Worm (Caenorhabditis elegans) whole organism, L4 larva: ENCODE results near the gene R13H4.7.

Experiments used
- F26F4.8 ChIP-seq: fragments of 200-800 bp; sonication (Bioruptor generic); conservative IDR thresholded peaks from 2 replicates; pipeline ENCODE4 v1.3.6; 2022; ENCODE audit warnings: missing genetic modification characterization, missing compliant biosample characterization
- T20F7.1 ChIP-seq: fragments of 200-800 bp; sonication (Bioruptor generic); optimal IDR thresholded peaks from 2 replicates; lab custom pipeline; 2018; ENCODE audit warnings: mild to moderate bottlenecking, missing genetic modification characterization, missing compliant biosample characterization
- T26A8.4 ChIP-seq: fragments of 200-800 bp; sonication (Bioruptor generic); IDR thresholded peaks from 2 replicates; pipeline ENCODE4 v1.3.6; 2022; ENCODE audit warnings: missing genetic modification characterization, missing compliant biosample characterization
- aha-1 ChIP-seq: fragments of 150-350 bp; peaks from one replicate; lab custom pipeline; 2014; ENCODE audit warnings: missing biosample characterization, missing genetic modification characterization
- aly-2 ChIP-seq: sonication (generic microtip); optimal IDR thresholded peaks from 2 replicates; lab custom pipeline; 2018; ENCODE audit warnings: missing biosample characterization, missing genetic modification characterization
- ama-1 ChIP-seq: fragments of 150-350 bp; optimal IDR thresholded peaks from 2 replicates; lab custom pipeline; 2014; ENCODE audit warnings: inconsistent platforms, mixed read lengths
- arid-1 ChIP-seq: fragments of 200-800 bp; sonication (Bioruptor generic); conservative IDR thresholded peaks from 2 replicates; pipeline ENCODE4 v1.3.6; 2022; ENCODE audit warnings: missing genetic modification reagents, missing genetic modification characterization, missing compliant biosample characterization
- ceh-32 ChIP-seq: sonication (generic microtip); optimal IDR thresholded peaks from 2 replicates; lab custom pipeline; 2016; ENCODE audit warnings: mild to moderate bottlenecking, missing genetic modification characterization, missing compliant biosample characterization; ENCODE audit not compliant: poor library complexity
- ces-1 ChIP-seq: fragments of 150-350 bp; sonication (generic microtip); optimal IDR thresholded peaks from 4 replicates; lab custom pipeline; 2014; ENCODE audit warnings: missing biosample characterization, missing genetic modification reagents, missing genetic modification characterization
- ctbp-1 ChIP-seq: fragments of 200-800 bp; sonication (Bioruptor generic); IDR thresholded peaks from 2 replicates; pipeline ENCODE4 v1.3.6; 2022; ENCODE audit warnings: missing genetic modification reagents, missing genetic modification characterization, missing compliant biosample characterization
- daf-16 ChIP-seq, 3 experiments: sonication (generic microtip); optimal IDR thresholded peaks; 2 replicates each; lab custom pipeline; 2016 to 2017; ENCODE audit warnings: missing genetic modification characterization in 3 of 3, missing genetic modification reagents in 3 of 3, mild to moderate bottlenecking in 2 of 3, missing compliant biosample characterization in 2 of 3, missing biosample characterization in 1 of 3, moderate library complexity in 1 of 3
- duxl-1 ChIP-seq: sonication (generic microtip); optimal IDR thresholded peaks from 2 replicates; lab custom pipeline; 2016; ENCODE audit warnings: mild to moderate bottlenecking, missing genetic modification characterization, moderate library complexity, missing compliant biosample characterization; ENCODE audit not compliant: poor library complexity
- dve-1 ChIP-seq: sonication (generic microtip); optimal IDR thresholded peaks from 2 replicates; lab custom pipeline; 2017; ENCODE audit warnings: antibody characterized with exemption, mild to moderate bottlenecking, missing genetic modification characterization, missing compliant biosample characterization; ENCODE audit not compliant: insufficient read depth
- egl-27 ChIP-seq: sonication (generic microtip); optimal IDR thresholded peaks from 3 replicates; lab custom pipeline; 2017; ENCODE audit warnings: missing biosample characterization, missing genetic modification reagents, missing genetic modification characterization
- fos-1 ChIP-seq: fragments of 150-350 bp; optimal IDR thresholded peaks from 2 replicates; lab custom pipeline; 2014; ENCODE audit warnings: missing biosample characterization, missing genetic modification characterization
- hif-1 ChIP-seq, 2 experiments: sonication (generic microtip); optimal IDR thresholded peaks; 2 replicates each; lab custom pipeline; 2016 to 2017; ENCODE audit warnings: missing compliant biosample characterization in 2 of 2, missing genetic modification characterization in 2 of 2, missing genetic modification reagents in 2 of 2, missing genotype in 2 of 2, mild to moderate bottlenecking in 1 of 2
- hlh-11 ChIP-seq: fragments of 200-800 bp; sonication (Bioruptor generic); optimal IDR thresholded peaks from 2 replicates; lab custom pipeline; 2018; ENCODE audit warnings: mild to moderate bottlenecking, missing genetic modification characterization, missing compliant biosample characterization
- lin-1 ChIP-seq: fragments of 200-800 bp; sonication (Bioruptor generic); IDR thresholded peaks from 2 replicates; pipeline ENCODE4 v1.3.6; 2022; ENCODE audit warnings: missing genetic modification reagents, missing genetic modification characterization, missing compliant biosample characterization
- lin-13 ChIP-seq: fragments of 150-350 bp; optimal IDR thresholded peaks from 2 replicates; lab custom pipeline; 2014; ENCODE audit warnings: missing biosample characterization, missing genetic modification reagents, missing genetic modification characterization
- lin-29 ChIP-seq: fragments of 200-800 bp; sonication (Bioruptor generic); IDR thresholded peaks from 2 replicates; pipeline ENCODE4 v1.3.6; 2022; ENCODE audit warnings: missing genetic modification reagents, missing genetic modification characterization, missing compliant biosample characterization
- lin-39 ChIP-seq: fragments of 150-350 bp; optimal IDR thresholded peaks from 2 replicates; lab custom pipeline; 2014; ENCODE audit warnings: missing biosample characterization, missing genetic modification reagents, missing genetic modification characterization
- lir-3 ChIP-seq: sonication (generic microtip); optimal IDR thresholded peaks from 2 replicates; lab custom pipeline; 2016; ENCODE audit warnings: mild to moderate bottlenecking, missing genetic modification characterization, missing compliant biosample characterization
- lsy-2 ChIP-seq, 2 experiments: fragments of 150-350 bp in 1 of 2; sonication (generic microtip) in 1 of 2; optimal IDR thresholded peaks; 2 replicates each; lab custom pipeline; 2014 to 2017; ENCODE audit warnings: missing biosample characterization in 2 of 2, missing genetic modification characterization in 2 of 2
- mdl-1 ChIP-seq, 2 experiments: fragments of 150-350 bp in 1 of 2; sonication (generic microtip) in 1 of 2; optimal IDR thresholded peaks; 2 replicates each; lab custom pipeline; 2014 to 2017; ENCODE audit warnings: missing biosample characterization in 2 of 2, missing genetic modification characterization in 2 of 2
- mdt-29 ChIP-seq: fragments of 200-800 bp; sonication (Bioruptor generic); IDR thresholded peaks from 2 replicates; pipeline ENCODE4 v1.3.6; 2022; ENCODE audit warnings: missing genetic modification reagents, missing genetic modification characterization, missing compliant biosample characterization
- mes-2 ChIP-seq: sonication (generic microtip); optimal IDR thresholded peaks from 2 replicates; lab custom pipeline; 2016; ENCODE audit warnings: missing genotype, mild to moderate bottlenecking, missing genetic modification characterization, missing compliant biosample characterization; ENCODE audit not compliant: poor library complexity, severe bottlenecking
- mxl-2 ChIP-seq: fragments of 200-800 bp; sonication (Bioruptor generic); conservative IDR thresholded peaks from 2 replicates; pipeline ENCODE4 v1.3.6; 2022; ENCODE audit warnings: missing genetic modification reagents, missing genetic modification characterization, missing compliant biosample characterization
- nhr-102 ChIP-seq: sonication (generic microtip); optimal IDR thresholded peaks from 2 replicates; lab custom pipeline; 2016; ENCODE audit warnings: mild to moderate bottlenecking, missing genetic modification characterization, moderate library complexity, missing compliant biosample characterization
- nhr-25 ChIP-seq: sonication (generic microtip); optimal IDR thresholded peaks from 2 replicates; lab custom pipeline; 2017; ENCODE audit warnings: missing genetic modification characterization, mild to moderate bottlenecking, missing compliant biosample characterization, antibody characterized with exemption, moderate library complexity, borderline replicate concordance; ENCODE audit not compliant: insufficient read depth
- nhr-28 ChIP-seq: fragments of 150-350 bp; optimal IDR thresholded peaks from 2 replicates; lab custom pipeline; 2014; ENCODE audit warnings: missing biosample characterization, missing genetic modification characterization
- nhr-48 ChIP-seq: sonication (generic microtip); optimal IDR thresholded peaks from 2 replicates; lab custom pipeline; 2016; ENCODE audit warnings: mild to moderate bottlenecking, missing genetic modification characterization, missing compliant biosample characterization
- nhr-6 ChIP-seq: fragments of 150-350 bp; optimal IDR thresholded peaks from 2 replicates; lab custom pipeline; 2014; ENCODE audit warnings: missing biosample characterization, missing genetic modification characterization
- nhr-77 ChIP-seq: fragments of 150-350 bp; optimal IDR thresholded peaks from 2 replicates; lab custom pipeline; 2014; ENCODE audit warnings: missing biosample characterization, missing genetic modification characterization
- rbr-2 ChIP-seq: sonication (generic microtip); optimal IDR thresholded peaks from 2 replicates; lab custom pipeline; 2016; ENCODE audit warnings: missing genotype, missing genetic modification characterization, missing compliant biosample characterization
- set-16 ChIP-seq: fragments of 200-800 bp; sonication (Bioruptor generic); IDR thresholded peaks from 2 replicates; pipeline ENCODE4 v1.3.6; 2022; ENCODE audit warnings: missing genetic modification reagents, missing genetic modification characterization, missing compliant biosample characterization
- snpc-1.2 ChIP-seq: fragments of 200-800 bp; sonication (Bioruptor generic); IDR thresholded peaks from 2 replicates; pipeline ENCODE4 v1.3.6; 2022; ENCODE audit warnings: missing genetic modification reagents, missing genetic modification characterization, missing compliant biosample characterization
- unc-62 ChIP-seq, 3 experiments: fragments of 150-350 bp in 1 of 3; sonication (generic microtip); optimal IDR thresholded peaks in 2 of 3; peaks in 1 of 3; 1 replicate in 1 of 3; 2 replicates in 2 of 3; lab custom pipeline; 2014 to 2017; ENCODE audit warnings: missing biosample characterization in 3 of 3, missing genetic modification characterization in 3 of 3, missing genetic modification reagents in 3 of 3, missing genotype in 1 of 3
- zfp-3 ChIP-seq: fragments of 200-800 bp; sonication (Bioruptor generic); conservative IDR thresholded peaks from 2 replicates; pipeline ENCODE4 v1.3.6; 2022; ENCODE audit warnings: missing genetic modification reagents, missing genetic modification characterization, missing compliant biosample characterization

The R13H4.7 gene

ce11 chrV:11896322-11896898, 28.4 kb upstream of the R13H4.7 start (continued):
- no peak for TF ChIP-seq lir-3 (tag; lab: Kevin White, UChicago)
- TF ChIP-seq nhr-48 (tag; lab: Kevin White, UChicago): no peak
- no peak for TF ChIP-seq zfp-3 (GFP tag; lab: Robert Waterston, UW)
- no peak for TF ChIP-seq lin-29 (GFP tag; lab: Robert Waterston, UW)
- peak; percentile 72 for TF ChIP-seq hlh-11 (tag; lab: Kevin White, UChicago)
- TF ChIP-seq ama-1 (lab: Kevin White, UChicago): no peak
- no peak for TF ChIP-seq aly-2 (tag; lab: Kevin White, UChicago)
- no peak for TF ChIP-seq duxl-1
- no peak for TF ChIP-seq snpc-1.2 (GFP tag; lab: Robert Waterston, UW)
- no peak for TF ChIP-seq mxl-2 (GFP tag; lab: Robert Waterston, UW)
- TF ChIP-seq hif-1 (tag; optimal IDR thresholded peaks at IDR 0.05; lab: Kevin White, UChicago): no peak
- no peak for TF ChIP-seq set-16 (GFP tag; lab: Robert Waterston, UW)
- peak; percentile 34 for TF ChIP-seq nhr-6

- TF ChIP-seq unc-62 (GFP tag; optimal IDR thresholded peaks at IDR 0.05 in 1 of 2; lab: Kevin White, UChicago) (peak in 1 of 2 experiments; percentile 94), unc-62 (tag; optimal IDR thresholded peaks at IDR 0.05; lab: Kevin White, UChicago) (no peak), nhr-25 (tag; lab: Kevin White, UChicago) (no peak)
- TF ChIP-seq, all 104 proteins: peak for 1
Observed at ce11 chrV:11893975-11894374, 25.9 kb upstream of the R13H4.7 start, which contains the start of gene K12G11.6. TSS of gene K12G11.6 (plus strand) at chrV:11894331.

ce11 chrV:11891143-11891862, 23.3 kb upstream of the R13H4.7 start, which contains the start of the genes sodh-2 and srx-76:
TSS of gene sodh-2 (minus strand) at chrV:11891243.
TSS of gene srx-76 (plus strand) at chrV:11891812.
- TF ChIP-seq nhr-28 (tag; lab: Kevin White, UChicago) (peak; percentile 20), dve-1 (tag; lab: Kevin White, UChicago) (peak; percentile 39), zfp-3 (GFP tag; lab: Robert Waterston, UW) (no peak), rbr-2 (tag; lab: Kevin White, UChicago) (no peak), unc-62 (GFP tag; optimal IDR thresholded peaks at IDR 0.05 in 1 of 2; lab: Kevin White, UChicago) (peak in 1 of 2 experiments; percentile 85), unc-62 (tag; optimal IDR thresholded peaks at IDR 0.05; lab: Kevin White, UChicago) (no peak)

- TF ChIP-seq ces-1 (no peak), lsy-2 (tag; optimal IDR thresholded peaks at IDR 0.05; lab: Kevin White, UChicago) (peak; percentile 10 to 33), dve-1 (tag; lab: Kevin White, UChicago) (no peak), T20F7.1 (GFP tag; lab: Kevin White, UChicago) (no peak), nhr-77 (tag; lab: Kevin White, UChicago) (peak; percentile 64), mes-2 (tag; lab: Kevin White, UChicago) (peak; percentile 46), zfp-3 (GFP tag; lab: Robert Waterston, UW) (peak; percentile 89; the same call in 1 of the 2 replicates), lin-1 (no peak), nhr-28 (tag; lab: Kevin White, UChicago) (peak; percentile 38), ctbp-1 (no peak), nhr-102 (no peak), daf-16 (GFP tag; optimal IDR thresholded peaks at IDR 0.05; lab: Kevin White, UChicago) (peak in 1 of 2 experiments; percentile 65), daf-16 (tag; optimal IDR thresholded peaks at IDR 0.05; lab: Kevin White, UChicago) (peak; percentile 54), fos-1 (tag; lab: Kevin White, UChicago) (peak; percentile 10), lin-39 (tag; lab: Kevin White, UChicago) (no peak), egl-27 (tag; lab: Kevin White, UChicago) (no peak), aha-1 (tag; lab: Kevin White, UChicago) (peak; percentile 46), mdt-29 (GFP tag; lab: Robert Waterston, UW) (no peak), lin-13 (GFP tag; lab: Kevin White, UChicago) (no peak), T26A8.4 (GFP tag; lab: Robert Waterston, UW) (0 out of 2 replicates have a peak, but pooled peaks have one; percentile 16), ceh-32 (tag; lab: Kevin White, UChicago) (no peak), arid-1 (GFP tag; lab: Robert Waterston, UW) (no peak), F26F4.8 (GFP tag; lab: Robert Waterston, UW) (no peak), ama-1 (lab: Kevin White, UChicago) (peak; percentile 72), mdl-1 (tag; optimal IDR thresholded peaks at IDR 0.05; lab: Kevin White, UChicago) (peak in 1 of 2 experiments; percentile 8)
Observed at ce11 chrV:11889115-11889935, 21.3 kb upstream of the R13H4.7 start.
